Worm (Caenorhabditis elegans) whole organism, L4/young adult: Measurements from ENCODE around the gene dbt-1.

Source experiments
- W03F9.2 ChIP-seq: fragments of 150-350 bp; optimal IDR thresholded peaks from 2 replicates; lab custom pipeline; 2014; ENCODE audit warnings: missing biosample characterization, missing genetic modification characterization
- him-1 ChIP-seq: sonication (generic microtip); optimal IDR thresholded peaks from 2 replicates; lab custom pipeline; 2016; ENCODE audit warnings: missing genotype, missing genetic modification reagents, missing genetic modification characterization, missing compliant biosample characterization

ce11 chrII:7935622-7936021 lies 9.4 kb downstream of the dbt-1 start:
- TF ChIP-seq him-1 (tag; lab: Kevin White, UChicago), result no peak
- TF ChIP-seq W03F9.2, result no peak
